Fruit fly (Drosophila melanogaster): ENCODE results near the gene CG34299.

The CG34299 gene

DNA sequence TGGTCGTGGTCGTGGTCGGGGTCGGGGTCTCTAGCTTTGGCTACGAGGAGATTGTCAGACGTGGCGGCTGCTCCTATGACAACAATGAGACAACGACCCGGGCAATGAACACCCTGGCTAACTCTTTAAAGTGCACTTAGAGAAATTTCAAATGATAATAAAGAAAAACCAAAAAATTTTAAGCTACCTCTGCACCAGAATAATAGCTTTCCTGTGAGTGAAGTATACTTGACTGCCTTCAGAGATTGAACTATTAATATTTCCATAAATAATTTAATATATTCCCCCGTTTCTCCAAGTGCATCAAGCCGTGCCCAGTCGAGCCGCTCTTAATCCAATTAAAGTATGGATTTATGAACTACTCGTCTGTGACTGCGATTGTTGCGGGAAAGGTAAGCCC, 14.3 kb downstream of the CG34299 start (continued):
- TF ChIP-seq Dbx (GFP tag; IDR thresholded peaks at IDR 0.05) (no peak), CG11504 (tag; optimal IDR thresholded peaks at IDR 0.05) (peak; percentile 50), Hr51 (GFP tag; optimal IDR thresholded peaks at IDR 0.05) (peak in 1 of 2 experiments; percentile 25), bab2 (GFP tag; optimal IDR thresholded peaks at IDR 0.05) (peak; percentile 26), HmgZ (tag; optimal IDR thresholded peaks at IDR 0.05) (no peak), Deaf1 (tag; optimal IDR thresholded peaks at IDR 0.05) (no peak), D19A (tag; optimal IDR thresholded peaks at IDR 0.05) (peak; percentile 29), CG1603 (tag; optimal IDR thresholded peaks at IDR 0.05) (peak; percentile 50), stc (GFP tag; IDR thresholded peaks at IDR 0.05) (0 out of 2 replicates have a peak, but pooled peaks have one; percentile 10), CG10209 (GFP tag; optimal IDR thresholded peaks at IDR 0.05) (peak; percentile 26), NfI (GFP tag; optimal IDR thresholded peaks at IDR 0.05) (no peak), HmgD (GFP tag; optimal IDR thresholded peaks at IDR 0.05) (no peak), CG33557 (GFP tag; optimal IDR thresholded peaks at IDR 0.05) (peak; percentile 54), insv (GFP tag; optimal IDR thresholded peaks at IDR 0.05) (no peak), CG17361 (GFP tag; IDR thresholded peaks at IDR 0.05) (peak; percentile 71; the same call in 2 of the 3 replicates), CG6689 (GFP tag; IDR thresholded peaks at IDR 0.05) (peak; percentile 54), lov (optimal IDR thresholded peaks at IDR 0.05) (no peak), lov (GFP tag; IDR thresholded peaks at IDR 0.05) (0 out of 3 replicates have a peak, but pooled peaks have one; percentile 22), CG12391 (tag; optimal IDR thresholded peaks at IDR 0.05) (peak; percentile 54), Bdp1 (GFP tag; optimal IDR thresholded peaks at IDR 0.05) (no peak), CG1792 (GFP tag; optimal IDR thresholded peaks at IDR 0.05) (no peak), fu2 (GFP tag; optimal IDR thresholded peaks at IDR 0.05) (no peak), grau (tag; optimal IDR thresholded peaks at IDR 0.05) (peak; percentile 36), lola (GFP tag; optimal IDR thresholded peaks at IDR 0.05) (peak in 1 of 3 experiments; percentile 60), CG14710 (tag; optimal IDR thresholded peaks at IDR 0.05) (peak; percentile 28), ssp (GFP tag; IDR thresholded peaks at IDR 0.05) (0 out of 2 replicates have a peak, but pooled peaks have one; percentile 24), Sry-β (GFP tag; optimal IDR thresholded peaks at IDR 0.05) (no peak), ATbp (GFP tag; optimal IDR thresholded peaks at IDR 0.05) (peak; percentile 29), lilli (GFP tag; optimal IDR thresholded peaks at IDR 0.05) (no peak), CG1233 (GFP tag; optimal IDR thresholded peaks at IDR 0.05) (peak; percentile 27), CG17612 (GFP tag; IDR thresholded peaks at IDR 0.05) (no peak), crol (GFP tag; IDR thresholded peaks at IDR 0.05) (no peak), Med (GFP tag) (peak; percentile 48), Hr3 (GFP tag; optimal IDR thresholded peaks at IDR 0.05) (peak; percentile 22), slbo (GFP tag; IDR thresholded peaks at IDR 0.05) (no peak), gcm (GFP tag; optimal IDR thresholded peaks at IDR 0.05) (peak; percentile 43), chm (GFP tag; IDR thresholded peaks at IDR 0.05) (0 out of 2 replicates have a peak, but pooled peaks have one; percentile 28), dpn (GFP tag; optimal IDR thresholded peaks at IDR 0.05) (peak; percentile 9 to 26), Asciz (GFP tag; optimal IDR thresholded peaks at IDR 0.05) (no peak), CG17829 (tag; optimal IDR thresholded peaks at IDR 0.05) (peak; percentile 72), CG8765 (GFP tag; IDR thresholded peaks at IDR 0.05) (peak; percentile 23; the same call in 1 of the 2 replicates), CG13624 (GFP tag; optimal IDR thresholded peaks at IDR 0.05) (no peak), ewg (GFP tag; optimal IDR thresholded peaks at IDR 0.05) (peak; percentile 2), CG10431 (GFP tag; optimal IDR thresholded peaks at IDR 0.05) (no peak), CG2129 (GFP tag; IDR thresholded peaks at IDR 0.05; ENCODE audit: partially characterized antibody) (no peak), tll (GFP tag; optimal IDR thresholded peaks at IDR 0.05) (peak in 1 of 2 experiments; percentile 11), fd96Cb (tag; optimal IDR thresholded peaks at IDR 0.05) (peak; percentile 27), Atf6 (GFP tag; IDR thresholded peaks at IDR 0.05) (no peak), CG6175 (GFP tag; IDR thresholded peaks at IDR 0.05) (no peak), CG14050 (GFP tag; IDR thresholded peaks at IDR 0.05) (no peak)

All from whole organism, embryonic.